Worm (Caenorhabditis elegans) whole organism, L2 larva: ENCODE measurements around the gene R09A8.1.
A peak's percentile ranks its signal among the peaks of the same experiment; 100 is the strongest.
"Not testable (repeated sequence)": the region's sequence is repeated elsewhere in the genome, so short reads cannot be mapped to it uniquely, and the experiment has no call there.

Source experiments
- C34F6.9 ChIP-seq: fragments of 150-350 bp; optimal IDR thresholded peaks from 2 replicates; lab custom pipeline; 2014; ENCODE audit warnings: missing biosample characterization, missing genetic modification characterization
- F13H6.1 ChIP-seq: sonication (generic microtip); optimal IDR thresholded peaks from 2 replicates; lab custom pipeline; 2016; ENCODE audit warnings: missing genetic modification characterization, missing compliant biosample characterization
- R02D3.7 ChIP-seq: fragments of 150-350 bp; optimal IDR thresholded peaks from 2 replicates; lab custom pipeline; 2014; ENCODE audit warnings: missing biosample characterization, missing genetic modification characterization
- Y55F3AM.14 ChIP-seq: fragments of 200-800 bp; sonication (Bioruptor generic); optimal IDR thresholded peaks from 2 replicates; lab custom pipeline; 2018; ENCODE audit warnings: mild to moderate bottlenecking, missing genetic modification characterization, missing compliant biosample characterization
- ZK546.5 ChIP-seq: sonication (generic microtip); optimal IDR thresholded peaks from 2 replicates; lab custom pipeline; 2017; ENCODE audit warnings: missing biosample characterization, missing genetic modification characterization
- alr-1 ChIP-seq: fragments of 150-350 bp; optimal IDR thresholded peaks from 2 replicates; lab custom pipeline; 2014; ENCODE audit warnings: missing biosample characterization, missing genetic modification characterization
- aly-2 ChIP-seq: fragments of 150-350 bp; optimal IDR thresholded peaks from 2 replicates; lab custom pipeline; 2014; ENCODE audit warnings: missing biosample characterization, missing genetic modification characterization
- ama-1 ChIP-seq: fragments of 150-350 bp; optimal IDR thresholded peaks from 2 replicates; lab custom pipeline; 2018; ENCODE audit warnings: inconsistent platforms
- ceh-16 ChIP-seq: fragments of 150-350 bp; optimal IDR thresholded peaks from 2 replicates; lab custom pipeline; 2014; ENCODE audit warnings: missing biosample characterization, missing genetic modification characterization
- ceh-82 ChIP-seq: fragments of 150-350 bp; optimal IDR thresholded peaks from 2 replicates; lab custom pipeline; 2014; ENCODE audit warnings: missing biosample characterization, missing genetic modification characterization
- crh-2 ChIP-seq: sonication (generic microtip); optimal IDR thresholded peaks from 2 replicates; lab custom pipeline; 2017; ENCODE audit warnings: missing biosample characterization, missing genetic modification characterization
- egl-27 ChIP-seq: sonication (generic microtip); optimal IDR thresholded peaks from 3 replicates; lab custom pipeline; 2017; ENCODE audit warnings: missing biosample characterization, missing genetic modification reagents, missing genetic modification characterization
- elt-1 ChIP-seq: fragments of 150-350 bp; optimal IDR thresholded peaks from 2 replicates; lab custom pipeline; 2014; ENCODE audit warnings: missing biosample characterization, missing genetic modification characterization
- elt-3 ChIP-seq: sonication (generic microtip); optimal IDR thresholded peaks from 2 replicates; lab custom pipeline; 2017; ENCODE audit warnings: missing biosample characterization, missing genetic modification characterization
- lin-11 ChIP-seq: fragments of 150-350 bp; sonication (generic microtip); optimal IDR thresholded peaks from 2 replicates; lab custom pipeline; 2014; ENCODE audit warnings: missing biosample characterization, missing genetic modification characterization, inconsistent platforms, mixed read lengths
- lin-13 ChIP-seq: fragments of 150-350 bp; optimal IDR thresholded peaks from 2 replicates; lab custom pipeline; 2014; ENCODE audit warnings: missing biosample characterization, missing genetic modification reagents, missing genetic modification characterization
- lin-39 ChIP-seq: fragments of 150-350 bp; optimal IDR thresholded peaks from 2 replicates; lab custom pipeline; 2014; ENCODE audit warnings: missing biosample characterization, missing genetic modification reagents, missing genetic modification characterization
- lsy-2 ChIP-seq, 2 experiments: fragments of 150-350 bp in 1 of 2; sonication (generic microtip) in 1 of 2; optimal IDR thresholded peaks; 2 replicates each; lab custom pipeline; 2014 to 2017; ENCODE audit warnings: missing biosample characterization in 2 of 2, missing genetic modification characterization in 2 of 2
- mbf-1 ChIP-seq: sonication (generic microtip); optimal IDR thresholded peaks from 2 replicates; lab custom pipeline; 2017; ENCODE audit warnings: missing biosample characterization, missing genetic modification characterization
- mdl-1 ChIP-seq, 2 experiments: fragments of 150-350 bp in 1 of 2; sonication (generic microtip) in 1 of 2; optimal IDR thresholded peaks; 2 replicates each; lab custom pipeline; 2017; ENCODE audit warnings: missing biosample characterization in 2 of 2, missing genetic modification characterization in 2 of 2
- nhr-10 ChIP-seq: sonication (generic microtip); optimal IDR thresholded peaks from 2 replicates; lab custom pipeline; 2017; ENCODE audit warnings: missing biosample characterization, missing genetic modification characterization
- nhr-11 ChIP-seq: fragments of 150-350 bp; optimal IDR thresholded peaks from 2 replicates; lab custom pipeline; 2014; ENCODE audit warnings: missing biosample characterization, missing genetic modification characterization
- nhr-21 ChIP-seq: fragments of 150-350 bp; optimal IDR thresholded peaks from 2 replicates; lab custom pipeline; 2014; ENCODE audit warnings: missing biosample characterization, missing genetic modification characterization
- nhr-23 ChIP-seq: fragments of 150-350 bp; optimal IDR thresholded peaks from 2 replicates; lab custom pipeline; 2014; ENCODE audit warnings: missing biosample characterization, missing genetic modification reagents, missing genetic modification characterization
- nhr-237 ChIP-seq: fragments of 150-350 bp; optimal IDR thresholded peaks from 2 replicates; lab custom pipeline; 2014; ENCODE audit warnings: missing biosample characterization, missing genetic modification characterization
- nhr-25 ChIP-seq: fragments of 150-350 bp; sonication (generic microtip); optimal IDR thresholded peaks from 3 replicates; lab custom pipeline; 2014; ENCODE audit warnings: missing biosample characterization, missing genetic modification characterization
- nhr-6 ChIP-seq: fragments of 150-350 bp; optimal IDR thresholded peaks from 2 replicates; lab custom pipeline; 2014; ENCODE audit warnings: missing biosample characterization, missing genetic modification characterization
- nhr-77 ChIP-seq: fragments of 150-350 bp; optimal IDR thresholded peaks from 2 replicates; lab custom pipeline; 2014; ENCODE audit warnings: missing biosample characterization, missing genetic modification characterization
- peb-1 ChIP-seq: fragments of 150-350 bp; optimal IDR thresholded peaks from 2 replicates; lab custom pipeline; 2014; ENCODE audit warnings: missing biosample characterization, missing genetic modification characterization
- skn-1 ChIP-seq: sonication (generic microtip); optimal IDR thresholded peaks from 2 replicates; lab custom pipeline; 2017; ENCODE audit warnings: missing biosample characterization, missing genetic modification characterization
- sma-9 ChIP-seq, 2 experiments: fragments of 150-350 bp in 1 of 2; sonication (generic microtip) in 1 of 2; optimal IDR thresholded peaks; 2 replicates each; lab custom pipeline; 2014 to 2016; ENCODE audit warnings: missing genetic modification characterization in 2 of 2, mild to moderate bottlenecking in 1 of 2, missing biosample characterization in 1 of 2, missing compliant biosample characterization in 1 of 2, missing genetic modification reagents in 1 of 2, moderate library complexity in 1 of 2
- snpc-4 ChIP-seq: fragments of 150-350 bp; optimal IDR thresholded peaks from 2 replicates; lab custom pipeline; 2014; ENCODE audit warnings: missing biosample characterization, missing genetic modification characterization
- unc-39 ChIP-seq: fragments of 150-350 bp; optimal IDR thresholded peaks from 2 replicates; lab custom pipeline; 2014; ENCODE audit warnings: missing biosample characterization, missing genetic modification characterization
- unc-55 ChIP-seq: fragments of 150-350 bp; sonication (generic microtip); optimal IDR thresholded peaks from 3 replicates; lab custom pipeline; 2014; ENCODE audit warnings: missing biosample characterization, missing genetic modification reagents, missing genetic modification characterization
- ztf-1 ChIP-seq: fragments of 200-800 bp; sonication (Bioruptor generic); conservative IDR thresholded peaks from 2 replicates; pipeline ENCODE4 v1.3.6; 2022; ENCODE audit warnings: missing genetic modification characterization, missing compliant biosample characterization
- ztf-11 ChIP-seq: sonication (generic microtip); optimal IDR thresholded peaks from 2 replicates; lab custom pipeline; 2017; ENCODE audit warnings: missing biosample characterization, missing genetic modification characterization

The R09A8.1 gene

DNA sequence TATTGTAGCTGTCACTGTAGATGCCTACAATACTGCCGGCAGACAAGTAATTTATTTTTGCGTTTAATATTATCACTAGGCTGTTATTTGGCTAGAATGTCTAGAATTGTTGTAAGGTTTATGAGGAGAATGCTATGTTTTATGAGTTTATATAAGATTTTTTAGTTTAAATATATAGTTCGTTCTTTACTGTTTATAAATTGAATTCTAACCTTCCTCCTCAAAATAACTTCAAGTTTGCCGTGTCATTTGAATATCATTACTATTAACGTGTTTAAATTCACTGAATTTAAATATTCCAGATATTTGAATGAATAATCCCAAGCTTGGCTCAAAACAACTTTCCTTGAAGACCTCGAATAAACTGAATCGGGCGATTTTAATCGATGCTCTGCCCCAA lies at the start of gene R09A8.1:
TSS of gene R09A8.1 (plus strand) at position 301 of the 400 bp plus-strand sequence.
- TF ChIP-seq ceh-16 (tag; lab: Kevin White, UChicago); ama-1 (lab: Kevin White, UChicago); lin-13 (GFP tag; lab: Kevin White, UChicago): not testable (repeated sequence)

DNA sequence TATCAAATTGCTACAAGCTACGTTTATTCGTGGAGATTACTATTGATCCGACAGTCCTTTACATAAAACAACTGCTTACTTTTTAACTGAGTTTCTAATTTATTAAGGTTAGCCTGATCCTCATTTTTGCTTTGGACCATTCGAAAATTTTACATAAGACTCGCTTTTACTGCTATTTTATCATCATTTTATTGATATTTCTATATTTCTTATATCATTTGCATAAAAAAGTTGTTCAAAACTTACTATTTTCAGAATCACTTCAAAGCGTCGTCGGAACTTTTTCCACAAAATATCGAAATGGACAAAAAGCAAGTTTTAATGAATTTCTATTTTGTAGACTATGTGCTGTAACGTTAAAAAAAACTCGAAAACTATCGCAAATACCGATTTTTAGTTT lies 39.1 kb upstream of the R09A8.1 start, which contains the start of gene T24D5.1:
TSS of gene T24D5.1 (plus strand) at position 301 of the 400 bp plus-strand sequence.
- no peak for TF ChIP-seq nhr-237
- no peak for TF ChIP-seq Y55F3AM.14 (GFP tag; lab: Kevin White, UChicago)
- TF ChIP-seq nhr-6: no peak
- no peak for TF ChIP-seq elt-3
- TF ChIP-seq mbf-1: no peak
- TF ChIP-seq ama-1 (lab: Kevin White, UChicago): no peak
- no peak for TF ChIP-seq nhr-77 (tag; lab: Kevin White, UChicago)
- no peak for TF ChIP-seq egl-27 (tag; lab: Kevin White, UChicago)
- no peak for TF ChIP-seq ceh-82
- TF ChIP-seq mdl-1 (tag; optimal IDR thresholded peaks at IDR 0.05; lab: Kevin White, UChicago): no peak
- TF ChIP-seq alr-1 (tag; lab: Kevin White, UChicago): no peak
- no peak for TF ChIP-seq nhr-23 (tag; lab: Kevin White, UChicago)
- no peak for TF ChIP-seq ZK546.5

DNA sequence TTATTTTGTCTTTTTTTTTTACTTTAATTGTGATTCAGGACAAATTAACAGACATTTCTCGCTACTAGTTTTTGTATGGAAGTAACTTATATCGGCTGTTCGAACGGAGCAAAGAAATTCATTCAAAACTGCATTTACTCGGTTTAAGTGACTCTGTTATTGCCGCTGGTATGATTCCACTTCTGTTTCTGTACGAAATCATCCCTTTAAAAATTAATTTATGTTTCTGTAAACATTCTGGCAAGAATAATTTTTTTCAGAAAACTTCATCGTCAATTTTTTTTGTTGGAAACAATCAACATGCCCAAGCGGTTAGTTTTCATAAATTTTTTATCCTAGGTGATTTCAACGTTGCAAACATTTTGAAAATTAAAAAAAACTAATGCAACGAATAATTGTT lies 33.8 kb upstream of the R09A8.1 start, which contains the start of gene T24D5.3:
TSS of gene T24D5.3 (plus strand) at position 301 of the 400 bp plus-strand sequence.
- TF ChIP-seq nhr-11 (tag; lab: Kevin White, UChicago) (no peak), ztf-1 (GFP tag; lab: Robert Waterston, UW) (no peak), F13H6.1 (tag; lab: Kevin White, UChicago) (no peak), crh-2 (no peak), alr-1 (tag; lab: Kevin White, UChicago) (no peak), snpc-4 (tag; lab: Kevin White, UChicago) (no peak)

DNA sequence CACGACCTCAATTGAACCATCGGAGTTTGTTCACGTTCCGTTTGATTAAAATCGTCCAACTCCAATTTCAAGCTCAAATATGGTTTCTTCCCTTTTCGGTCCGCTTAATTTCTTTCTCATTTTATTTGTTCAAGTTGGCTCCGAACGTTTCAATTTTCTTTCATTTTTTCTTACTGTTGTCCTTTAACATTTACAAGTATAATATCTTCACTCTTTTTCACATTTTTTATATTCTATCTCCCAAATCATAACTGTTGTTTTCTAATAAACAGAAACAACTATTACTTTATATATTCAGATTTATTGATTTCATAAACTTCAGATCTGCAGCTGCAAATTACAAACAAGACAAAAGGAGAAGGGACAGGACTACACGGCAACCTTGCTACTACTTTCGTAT lies 30.1 kb upstream of the R09A8.1 start:
- TF ChIP-seq aly-2 (tag; lab: Kevin White, UChicago) (no peak), skn-1 (tag; lab: Kevin White, UChicago) (no peak), unc-39 (no peak), sma-9 (GFP tag; optimal IDR thresholded peaks at IDR 0.05; lab: Kevin White, UChicago) (no peak), sma-9 (tag; optimal IDR thresholded peaks at IDR 0.05; lab: Kevin White, UChicago) (no peak), nhr-6 (no peak), nhr-21 (tag; lab: Kevin White, UChicago) (no peak), R02D3.7 (tag; lab: Kevin White, UChicago) (no peak), ceh-82 (no peak), peb-1 (tag; lab: Kevin White, UChicago) (no peak), snpc-4 (tag; lab: Kevin White, UChicago) (no peak)

DNA sequence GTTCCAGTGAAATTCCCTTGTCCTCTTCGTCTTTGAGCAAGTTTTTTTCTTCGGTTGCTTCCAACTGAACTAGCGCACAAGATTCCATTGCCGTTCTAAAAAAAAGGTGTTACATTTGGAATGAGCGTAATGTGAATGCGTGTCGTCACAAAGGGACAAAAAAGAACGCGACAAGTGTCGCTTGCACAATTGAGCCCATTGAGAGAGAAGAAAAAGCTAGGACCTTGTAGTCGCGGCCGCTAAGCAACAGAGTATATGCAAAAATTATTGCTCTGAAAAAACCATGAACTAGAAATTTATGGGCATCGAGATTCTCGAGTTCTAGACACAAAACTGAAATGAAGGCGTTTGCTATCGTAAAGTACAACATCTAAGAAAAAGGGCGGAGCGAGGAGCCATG lies 27.2 kb upstream of the R09A8.1 start, which contains the start of gene T24D5.2:
TSS of gene T24D5.2 (minus strand) at position 101 of the 400 bp plus-strand sequence.
- TF ChIP-seq elt-1: no peak
- TF ChIP-seq nhr-6: no peak
- no peak for TF ChIP-seq snpc-4 (tag; lab: Kevin White, UChicago)
- TF ChIP-seq ztf-11: no peak
- TF ChIP-seq ceh-16 (tag; lab: Kevin White, UChicago): no peak
- no peak for TF ChIP-seq lin-11 (tag; lab: Kevin White, UChicago)
- no peak for TF ChIP-seq C34F6.9 (tag; lab: Kevin White, UChicago)
- TF ChIP-seq mbf-1: no peak
- no peak for TF ChIP-seq Y55F3AM.14 (GFP tag; lab: Kevin White, UChicago)
- no peak for TF ChIP-seq nhr-11 (tag; lab: Kevin White, UChicago)
- no peak for TF ChIP-seq nhr-10 (tag; lab: Kevin White, UChicago)
- no peak for TF ChIP-seq nhr-25
- TF ChIP-seq ceh-82: no peak
- TF ChIP-seq lin-39 (tag; lab: Kevin White, UChicago): no peak

DNA sequence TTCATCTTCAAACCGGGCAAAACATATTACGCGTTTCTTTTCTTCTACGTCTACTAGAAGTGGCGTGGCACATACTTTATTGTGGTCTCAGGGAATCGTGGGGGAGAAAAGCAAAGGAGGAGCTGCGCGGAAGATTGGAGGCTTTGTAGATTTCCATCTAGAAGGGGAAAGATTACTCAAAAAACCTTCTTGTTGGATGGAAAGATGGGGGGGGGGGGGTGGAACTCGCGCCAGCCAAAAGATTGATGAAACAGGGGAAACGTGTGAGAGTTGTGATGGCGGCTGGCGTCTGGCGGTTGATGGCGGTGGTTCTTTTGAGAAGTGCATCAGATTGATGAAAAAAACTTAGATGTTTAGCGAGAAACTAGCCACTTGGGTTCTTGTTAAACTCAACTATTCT lies 24.0 kb upstream of the R09A8.1 start:
- TF ChIP-seq lsy-2 (tag; optimal IDR thresholded peaks at IDR 0.05; lab: Kevin White, UChicago) (no peak), unc-55 (GFP tag; lab: Kevin White, UChicago) (peak; percentile 53)
